Worm (Caenorhabditis elegans) whole organism, young adult: Measurements from ENCODE around the gene taf-9.

ENCODE experiments used
- B0019.2 ChIP-seq: fragments of 200-800 bp; sonication (Bioruptor generic); conservative IDR thresholded peaks from 2 replicates; pipeline ENCODE4 v1.3.6; 2022; ENCODE audit warnings: missing genetic modification reagents, missing genetic modification characterization, missing compliant biosample characterization
- C06A6.2 ChIP-seq: fragments of 200-800 bp; sonication (Bioruptor generic); conservative IDR thresholded peaks from 2 replicates; pipeline ENCODE4 v1.3.6; 2022; ENCODE audit warnings: missing genetic modification characterization, missing compliant biosample characterization
- C17E4.6 ChIP-seq: fragments of 200-800 bp; sonication (Bioruptor generic); IDR thresholded peaks from 2 replicates; pipeline ENCODE4 v1.3.6; 2022; ENCODE audit warnings: missing genetic modification reagents, missing genetic modification characterization, missing compliant biosample characterization
- F10E7.11 ChIP-seq: sonication (generic microtip); optimal IDR thresholded peaks from 2 replicates; lab custom pipeline; 2017; ENCODE audit warnings: mild to moderate bottlenecking, missing genetic modification characterization, moderate library complexity, missing compliant biosample characterization
- F23B12.7 ChIP-seq: sonication (generic microtip); optimal IDR thresholded peaks from 2 replicates; lab custom pipeline; 2017; ENCODE audit warnings: missing genetic modification characterization, mild to moderate bottlenecking, missing compliant biosample characterization, antibody characterized with exemption, moderate library complexity; ENCODE audit not compliant: insufficient read depth
- F33H1.4 ChIP-seq: fragments of 200-800 bp; sonication (Bioruptor generic); IDR thresholded peaks from 2 replicates; pipeline ENCODE4 v1.3.6; 2022; ENCODE audit warnings: missing genetic modification reagents, missing genetic modification characterization, missing compliant biosample characterization
- F52B5.7 ChIP-seq: sonication (generic microtip); optimal IDR thresholded peaks from 2 replicates; lab custom pipeline; 2016; ENCODE audit warnings: mild to moderate bottlenecking, missing genetic modification characterization, missing compliant biosample characterization
- K12H6.12 ChIP-seq: fragments of 200-800 bp; sonication (Bioruptor generic); optimal IDR thresholded peaks from 2 replicates; lab custom pipeline; 2018; ENCODE audit warnings: mild to moderate bottlenecking, missing genetic modification characterization, missing compliant biosample characterization
- T26A5.8 ChIP-seq: sonication (generic microtip); optimal IDR thresholded peaks from 2 replicates; lab custom pipeline; 2016; ENCODE audit warnings: missing genetic modification characterization, missing compliant biosample characterization
- Y53F4B.3 ChIP-seq: fragments of 200-800 bp; sonication (Bioruptor generic); IDR thresholded peaks from 2 replicates; pipeline ENCODE4 v1.3.6; 2022; ENCODE audit warnings: missing genetic modification reagents, missing genetic modification characterization, missing compliant biosample characterization
- ZK185.1 ChIP-seq: sonication (generic microtip); optimal IDR thresholded peaks from 2 replicates; lab custom pipeline; 2016; ENCODE audit warnings: mild to moderate bottlenecking, missing genetic modification characterization, missing compliant biosample characterization; ENCODE audit not compliant: poor library complexity, severe bottlenecking
- akir-1 ChIP-seq: fragments of 200-800 bp; sonication (Bioruptor generic); optimal IDR thresholded peaks from 2 replicates; lab custom pipeline; 2018; ENCODE audit warnings: mild to moderate bottlenecking, missing genetic modification characterization, moderate library complexity, missing compliant biosample characterization
- aptf-2 ChIP-seq: fragments of 200-800 bp; sonication (Bioruptor generic); conservative IDR thresholded peaks from 2 replicates; pipeline ENCODE4 v1.3.6; 2022; ENCODE audit warnings: missing genetic modification reagents, missing genetic modification characterization, missing compliant biosample characterization
- atf-7 ChIP-seq: sonication (generic microtip); optimal IDR thresholded peaks from 2 replicates; lab custom pipeline; 2017; ENCODE audit warnings: mild to moderate bottlenecking, missing genetic modification characterization, missing compliant biosample characterization
- athp-1 ChIP-seq: sonication (generic microtip); optimal IDR thresholded peaks from 2 replicates; lab custom pipeline; 2017; ENCODE audit warnings: mild to moderate bottlenecking, missing genetic modification characterization, missing compliant biosample characterization
- bed-2 ChIP-seq: fragments of 200-800 bp; sonication (Bioruptor generic); IDR thresholded peaks from 2 replicates; pipeline ENCODE4 v1.3.6; 2022; ENCODE audit warnings: missing genetic modification reagents, missing genetic modification characterization, missing compliant biosample characterization
- ceh-100 ChIP-seq: fragments of 200-800 bp; sonication (Bioruptor generic); IDR thresholded peaks from 2 replicates; pipeline ENCODE4 v1.3.6; 2022; ENCODE audit warnings: missing genetic modification reagents, missing genetic modification characterization, missing compliant biosample characterization
- ceh-40 ChIP-seq: fragments of 200-800 bp; sonication (Bioruptor generic); IDR thresholded peaks from 2 replicates; pipeline ENCODE4 v1.3.6; 2022; ENCODE audit warnings: missing genetic modification characterization, missing compliant biosample characterization
- ceh-58 ChIP-seq: fragments of 200-800 bp; sonication (Bioruptor generic); IDR thresholded peaks from 2 replicates; pipeline ENCODE4 v1.3.6; 2022; ENCODE audit warnings: missing genetic modification characterization, missing compliant biosample characterization
- ceh-91 ChIP-seq: fragments of 200-800 bp; sonication (Bioruptor generic); IDR thresholded peaks from 2 replicates; pipeline ENCODE4 v1.3.6; 2022; ENCODE audit warnings: missing genetic modification reagents, missing genetic modification characterization, missing compliant biosample characterization
- chd-7 ChIP-seq: sonication (generic microtip); optimal IDR thresholded peaks from 2 replicates; lab custom pipeline; 2016; ENCODE audit warnings: mild to moderate bottlenecking, missing genetic modification characterization, moderate library complexity, missing compliant biosample characterization
- die-1 ChIP-seq: sonication (generic microtip); optimal IDR thresholded peaks from 2 replicates; lab custom pipeline; 2016; ENCODE audit warnings: missing genotype, mild to moderate bottlenecking, missing genetic modification characterization, missing compliant biosample characterization
- dpl-1 ChIP-seq: fragments of 150-350 bp; optimal IDR thresholded peaks from 2 replicates; lab custom pipeline; 2014; ENCODE audit warnings: missing biosample characterization, missing genetic modification reagents, missing genetic modification characterization
- egl-44 ChIP-seq: fragments of 200-800 bp; sonication (Bioruptor generic); IDR thresholded peaks from 2 replicates; pipeline ENCODE4 v1.3.6; 2022; ENCODE audit warnings: missing genetic modification reagents, missing genetic modification characterization, missing compliant biosample characterization
- egrh-3 ChIP-seq: fragments of 200-800 bp; sonication (Bioruptor generic); IDR thresholded peaks from 2 replicates; pipeline ENCODE4 v1.3.6; 2022; ENCODE audit warnings: missing genetic modification reagents, missing genetic modification characterization, missing compliant biosample characterization
- ets-4 ChIP-seq: fragments of 200-800 bp; sonication (Bioruptor generic); optimal IDR thresholded peaks from 2 replicates; lab custom pipeline; 2018; ENCODE audit warnings: mild to moderate bottlenecking, missing genetic modification characterization, missing compliant biosample characterization
- hmg-1.2 ChIP-seq: fragments of 200-800 bp; sonication (Bioruptor generic); IDR thresholded peaks from 2 replicates; pipeline ENCODE4 v1.3.6; 2022; ENCODE audit warnings: missing genetic modification reagents, missing genetic modification characterization, missing compliant biosample characterization
- hsf-1 ChIP-seq: fragments of 200-800 bp; sonication (Bioruptor generic); IDR thresholded peaks from 2 replicates; pipeline ENCODE4 v1.3.6; 2022; ENCODE audit warnings: missing genetic modification reagents, missing genetic modification characterization, missing compliant biosample characterization
- lin-40 ChIP-seq: sonication (generic microtip); optimal IDR thresholded peaks from 2 replicates; lab custom pipeline; 2016; ENCODE audit warnings: missing genetic modification characterization, mild to moderate bottlenecking, missing compliant biosample characterization, missing genotype, missing genetic modification reagents
- lin-54 ChIP-seq: fragments of 200-800 bp; sonication (Bioruptor generic); optimal IDR thresholded peaks from 2 replicates; lab custom pipeline; 2018; ENCODE audit warnings: mild to moderate bottlenecking, missing genetic modification characterization, missing compliant biosample characterization
- lir-1 ChIP-seq: fragments of 200-800 bp; sonication (Bioruptor generic); conservative IDR thresholded peaks from 2 replicates; pipeline ENCODE4 v1.3.6; 2022; ENCODE audit warnings: missing genetic modification reagents, missing genetic modification characterization, missing compliant biosample characterization
- madf-3 ChIP-seq: fragments of 200-800 bp; sonication (Bioruptor generic); IDR thresholded peaks from 2 replicates; pipeline ENCODE4 v1.3.6; 2022; ENCODE audit warnings: missing genetic modification reagents, missing genetic modification characterization, missing compliant biosample characterization
- madf-6 ChIP-seq: fragments of 200-800 bp; sonication (Bioruptor generic); IDR thresholded peaks from 2 replicates; pipeline ENCODE4 v1.3.6; 2022; ENCODE audit warnings: missing genetic modification reagents, missing genetic modification characterization, missing compliant biosample characterization
- mcd-1 ChIP-seq: fragments of 200-800 bp; sonication (Bioruptor generic); IDR thresholded peaks from 2 replicates; pipeline ENCODE4 v1.3.6; 2022; ENCODE audit warnings: missing genetic modification reagents, missing genetic modification characterization, missing compliant biosample characterization
- nhr-179 ChIP-seq: sonication (generic microtip); optimal IDR thresholded peaks from 2 replicates; lab custom pipeline; 2016; ENCODE audit warnings: mild to moderate bottlenecking, missing genetic modification characterization, missing compliant biosample characterization
- nhr-80 ChIP-seq: sonication (generic microtip); optimal IDR thresholded peaks from 2 replicates; lab custom pipeline; 2016; ENCODE audit warnings: missing genetic modification characterization, missing compliant biosample characterization
- pha-4 ChIP-seq: fragments of 150-350 bp; sonication (generic microtip); optimal IDR thresholded peaks from 2 replicates; lab custom pipeline; 2014; ENCODE audit warnings: missing biosample characterization, missing genetic modification reagents, missing genetic modification characterization
- rpc-1 ChIP-seq, 2 experiments: fragments of 150-350 bp in 1 of 2; sonication (generic microtip) in 1 of 2; optimal IDR thresholded peaks; 2 replicates each; lab custom pipeline; 2014 to 2018; ENCODE audit warnings: missing biosample characterization in 1 of 2, missing genetic modification characterization in 1 of 2, missing genetic modification reagents in 1 of 2, missing genotype in 1 of 2
- snpc-1.1 ChIP-seq: sonication (generic microtip); optimal IDR thresholded peaks from 2 replicates; lab custom pipeline; 2017; ENCODE audit warnings: missing genetic modification characterization, mild to moderate bottlenecking, missing compliant biosample characterization, antibody characterized with exemption, moderate library complexity, missing genotype, missing genetic modification reagents; ENCODE audit not compliant: insufficient read depth
- sptf-2 ChIP-seq: fragments of 200-800 bp; sonication (Bioruptor generic); optimal IDR thresholded peaks from 2 replicates; lab custom pipeline; 2018; ENCODE audit warnings: mild to moderate bottlenecking, missing genetic modification characterization, missing compliant biosample characterization
- tbx-9 ChIP-seq: sonication (generic microtip); optimal IDR thresholded peaks from 2 replicates; lab custom pipeline; 2016; ENCODE audit warnings: borderline replicate concordance, missing genetic modification characterization, inconsistent platforms, missing compliant biosample characterization
- tlf-1 ChIP-seq: fragments of 200-800 bp; sonication (Bioruptor generic); optimal IDR thresholded peaks from 2 replicates; lab custom pipeline; 2018; ENCODE audit warnings: mild to moderate bottlenecking, missing genetic modification characterization, missing compliant biosample characterization
- unc-130 ChIP-seq: sonication (generic microtip); optimal IDR thresholded peaks from 2 replicates; lab custom pipeline; 2016; ENCODE audit warnings: missing genetic modification reagents, missing genetic modification characterization, missing compliant biosample characterization
- zfh-2 ChIP-seq: fragments of 200-800 bp; sonication (Bioruptor generic); conservative IDR thresholded peaks from 2 replicates; pipeline ENCODE4 v1.3.6; 2022; ENCODE audit warnings: missing genetic modification reagents, missing genetic modification characterization, missing compliant biosample characterization
- ztf-28 ChIP-seq: fragments of 200-800 bp; sonication (Bioruptor generic); IDR thresholded peaks from 2 replicates; pipeline ENCODE4 v1.3.6; 2022; ENCODE audit warnings: missing genetic modification reagents, missing genetic modification characterization, missing compliant biosample characterization
- ztf-6 ChIP-seq: fragments of 200-800 bp; sonication (Bioruptor generic); IDR thresholded peaks from 2 replicates; pipeline ENCODE4 v1.3.6; 2022; ENCODE audit warnings: missing genetic modification reagents, missing genetic modification characterization, missing compliant biosample characterization

Gene taf-9

DNA sequence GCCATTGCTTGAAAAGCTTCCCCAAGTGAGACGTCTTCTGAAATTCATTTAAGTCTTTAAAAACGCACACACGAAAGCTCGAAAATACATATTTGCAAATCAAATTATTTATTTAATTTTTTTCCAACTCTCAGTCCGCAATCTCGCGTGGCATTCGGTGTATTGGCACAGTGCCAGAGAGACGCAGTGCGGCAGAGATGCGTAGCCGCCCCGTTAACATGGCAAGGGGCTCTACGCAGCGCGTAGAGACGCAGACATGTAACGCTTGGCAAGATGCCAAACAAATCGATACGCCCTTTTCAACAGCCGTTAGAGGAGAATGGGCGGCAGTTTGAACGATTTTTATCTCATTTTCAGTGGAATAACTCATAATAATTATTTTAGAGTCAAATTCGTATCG is 19.5 kb downstream of the taf-9 start, which contains the start of the genes drr-2 and set-16 (continued):
- TF ChIP-seq ets-4 (peak; percentile 97), snpc-1.1 (peak; percentile 66), zfh-2 (peak; percentile 98), hsf-1 (GFP tag; lab: Robert Waterston, UW) (peak; percentile 95), lin-40 (tag; lab: Kevin White, UChicago) (peak; percentile 99), egrh-3 (GFP tag; lab: Robert Waterston, UW) (peak; percentile 71), T26A5.8 (peak; percentile 75), K12H6.12 (tag; lab: Kevin White, UChicago) (peak; percentile 99), dpl-1 (GFP tag; lab: Kevin White, UChicago) (peak; percentile 78), madf-3 (GFP tag; lab: Robert Waterston, UW) (peak; percentile 98), rpc-1 (optimal IDR thresholded peaks at IDR 0.05; lab: Kevin White, UChicago) (peak; percentile 19), rpc-1 (tag; optimal IDR thresholded peaks at IDR 0.05; lab: Kevin White, UChicago) (peak; percentile 14), akir-1 (peak; percentile 80), Y53F4B.3 (GFP tag; lab: Robert Waterston, UW) (peak; percentile 75), F23B12.7 (tag; lab: Kevin White, UChicago) (peak; percentile 95), nhr-80 (tag; lab: Kevin White, UChicago) (peak; percentile 85), sptf-2 (GFP tag; lab: Kevin White, UChicago) (no peak), tlf-1 (GFP tag; lab: Kevin White, UChicago) (peak; percentile 100), mcd-1 (GFP tag; lab: Robert Waterston, UW) (peak; percentile 98), egl-44 (GFP tag; lab: Robert Waterston, UW) (peak; percentile 97), C17E4.6 (GFP tag; lab: Robert Waterston, UW) (peak; percentile 98), bed-2 (GFP tag; lab: Robert Waterston, UW) (peak; percentile 80; the same call in 1 of the 2 replicates), B0019.2 (GFP tag; lab: Robert Waterston, UW) (peak; percentile 94), aptf-2 (GFP tag; lab: Robert Waterston, UW) (0 out of 2 replicates have a peak, but pooled peaks have one; percentile 14), ztf-28 (GFP tag; lab: Robert Waterston, UW) (peak; percentile 87), lin-54 (GFP tag; lab: Kevin White, UChicago) (peak; percentile 99), ztf-6 (GFP tag; lab: Robert Waterston, UW) (peak; percentile 89), C06A6.2 (GFP tag; lab: Robert Waterston, UW) (peak; percentile 99), ceh-40 (GFP tag; lab: Robert Waterston, UW) (no peak), atf-7 (tag; lab: Kevin White, UChicago) (peak; percentile 99), unc-130 (GFP tag; lab: Kevin White, UChicago) (peak; percentile 96), ceh-58 (GFP tag; lab: Robert Waterston, UW) (no peak), die-1 (tag; lab: Kevin White, UChicago) (peak; percentile 81), ceh-91 (GFP tag; lab: Robert Waterston, UW) (peak; percentile 98), F33H1.4 (peak; percentile 91), ceh-100 (peak; percentile 90), F10E7.11 (tag; lab: Kevin White, UChicago) (peak; percentile 58), nhr-179 (tag; lab: Kevin White, UChicago) (peak; percentile 65), pha-4 (tag; lab: Kevin White, UChicago) (peak; percentile 98), ZK185.1 (tag; lab: Kevin White, UChicago) (no peak), lir-1 (GFP tag; lab: Robert Waterston, UW) (peak; percentile 98), madf-6 (GFP tag; lab: Robert Waterston, UW) (peak; percentile 97), athp-1 (tag; lab: Kevin White, UChicago) (peak; percentile 100), chd-7 (tag; lab: Kevin White, UChicago) (peak; percentile 98), F52B5.7 (peak; percentile 81), hmg-1.2 (GFP tag; lab: Robert Waterston, UW) (peak; percentile 100), tbx-9 (no peak)
